Worm (Caenorhabditis elegans) whole organism, L1 larva: ENCODE measurements around the gene F40F8.12.

Source experiments
- C04F5.9 ChIP-seq: sonication (generic microtip); optimal IDR thresholded peaks from 2 replicates; lab custom pipeline; 2016; ENCODE audit warnings: missing genetic modification characterization, missing compliant biosample characterization
- C16A3.4 ChIP-seq: fragments of 150-350 bp; optimal IDR thresholded peaks from 2 replicates; lab custom pipeline; 2014; ENCODE audit warnings: missing biosample characterization, missing genetic modification characterization
- Y116A8C.19 ChIP-seq: sonication (generic microtip); optimal IDR thresholded peaks from 2 replicates; lab custom pipeline; 2016; ENCODE audit warnings: missing compliant biosample characterization, missing genetic modification characterization, borderline replicate concordance
- aha-1 ChIP-seq: fragments of 150-350 bp; optimal IDR thresholded peaks from 2 replicates; lab custom pipeline; 2014; ENCODE audit warnings: missing biosample characterization, missing genetic modification characterization
- alr-1 ChIP-seq: fragments of 200-800 bp; sonication (Bioruptor generic); optimal IDR thresholded peaks from 2 replicates; lab custom pipeline; 2018; ENCODE audit warnings: borderline replicate concordance, mild to moderate bottlenecking, missing genetic modification characterization, missing compliant biosample characterization
- blmp-1 ChIP-seq: fragments of 150-350 bp; optimal IDR thresholded peaks from 2 replicates; lab custom pipeline; 2014; ENCODE audit warnings: missing biosample characterization, missing genetic modification characterization
- ceh-82 ChIP-seq, 3 experiments: fragments of 150-350 bp in 1 of 3; sonication (generic microtip) in 2 of 3; optimal IDR thresholded peaks; 2 replicates each; lab custom pipeline; 2014 to 2017; ENCODE audit warnings: missing biosample characterization in 3 of 3, missing genetic modification characterization in 3 of 3
- ceh-88 ChIP-seq: fragments of 200-800 bp; sonication (Bioruptor generic); IDR thresholded peaks from 2 replicates; pipeline ENCODE4 v1.3.6; 2022; ENCODE audit warnings: missing genetic modification characterization, missing compliant biosample characterization
- ceh-90 ChIP-seq: sonication (generic microtip); optimal IDR thresholded peaks from 2 replicates; lab custom pipeline; 2016; ENCODE audit warnings: missing genetic modification characterization, missing compliant biosample characterization
- ces-1 ChIP-seq: fragments of 150-350 bp; optimal IDR thresholded peaks from 2 replicates; lab custom pipeline; 2014; ENCODE audit warnings: missing biosample characterization, missing genetic modification reagents, missing genetic modification characterization
- efl-1 ChIP-seq, 4 experiments: fragments of 150-350 bp; optimal IDR thresholded peaks in 3 of 4; peaks in 1 of 4; 1 replicate in 1 of 4; 2 replicates in 3 of 4; lab custom pipeline; 2014; ENCODE audit warnings: missing biosample characterization in 2 of 4, missing genetic modification characterization in 2 of 4, missing genetic modification reagents in 2 of 4
- efl-3 ChIP-seq: fragments of 200-800 bp; sonication (Bioruptor generic); optimal IDR thresholded peaks from 2 replicates; lab custom pipeline; 2018; ENCODE audit warnings: mild to moderate bottlenecking, missing genetic modification characterization, missing compliant biosample characterization
- elt-3 ChIP-seq, 6 experiments: fragments of 150-350 bp in 1 of 6; sonication (generic microtip); optimal IDR thresholded peaks; 2 replicates each; lab custom pipeline; 2017 to 2018; ENCODE audit warnings: missing biosample characterization in 6 of 6, missing genetic modification characterization in 6 of 6, inconsistent platforms in 1 of 6
- fkh-4 ChIP-seq: sonication (generic microtip); optimal IDR thresholded peaks from 2 replicates; lab custom pipeline; 2016; ENCODE audit warnings: missing compliant biosample characterization, missing genetic modification characterization, borderline replicate concordance
- grh-1 ChIP-seq: fragments of 200-800 bp; sonication (Bioruptor generic); IDR thresholded peaks from 2 replicates; pipeline ENCODE4 v1.3.6; 2022; ENCODE audit warnings: missing genetic modification reagents, missing genetic modification characterization, missing compliant biosample characterization
- jun-1 ChIP-seq: fragments of 150-350 bp; optimal IDR thresholded peaks from 2 replicates; lab custom pipeline; 2014; ENCODE audit warnings: missing biosample characterization, missing genetic modification reagents, missing genetic modification characterization
- lin-13 ChIP-seq: fragments of 150-350 bp; optimal IDR thresholded peaks from 2 replicates; lab custom pipeline; 2014; ENCODE audit warnings: missing biosample characterization, missing genetic modification reagents, missing genetic modification characterization
- lin-14 ChIP-seq: fragments of 200-800 bp; sonication (Bioruptor generic); optimal IDR thresholded peaks from 2 replicates; lab custom pipeline; 2018; ENCODE audit warnings: mild to moderate bottlenecking, missing genetic modification characterization, moderate library complexity, missing compliant biosample characterization
- lin-35 ChIP-seq, 2 experiments: fragments of 150-350 bp; optimal IDR thresholded peaks; 2 replicates each; lab custom pipeline; 2014; ENCODE audit warnings: missing biosample characterization in 2 of 2, missing genetic modification characterization in 2 of 2, missing genetic modification reagents in 2 of 2
- lsy-2 ChIP-seq, 2 experiments: fragments of 150-350 bp; optimal IDR thresholded peaks; 2 replicates each; lab custom pipeline; 2014; ENCODE audit warnings: missing biosample characterization in 2 of 2, missing genetic modification characterization in 2 of 2
- mdl-1 ChIP-seq, 2 experiments: fragments of 150-350 bp; optimal IDR thresholded peaks; 2 replicates each; lab custom pipeline; 2014 to 2017; ENCODE audit warnings: missing biosample characterization in 2 of 2, missing genetic modification characterization in 2 of 2, inconsistent platforms in 1 of 2
- mep-1 ChIP-seq: fragments of 150-350 bp; optimal IDR thresholded peaks from 2 replicates; lab custom pipeline; 2014; ENCODE audit warnings: missing biosample characterization, missing genetic modification characterization
- nhr-12 ChIP-seq: sonication (generic microtip); optimal IDR thresholded peaks from 2 replicates; lab custom pipeline; 2017; ENCODE audit warnings: missing biosample characterization, missing genetic modification characterization
- nhr-19 ChIP-seq: fragments of 200-800 bp; sonication (Bioruptor generic); conservative IDR thresholded peaks from 2 replicates; pipeline ENCODE4 v1.3.6; 2022; ENCODE audit warnings: missing genetic modification characterization, missing compliant biosample characterization
- nhr-20 ChIP-seq: sonication (generic microtip); optimal IDR thresholded peaks from 2 replicates; lab custom pipeline; 2016; ENCODE audit warnings: mild to moderate bottlenecking, missing genetic modification characterization, missing compliant biosample characterization
- nhr-237 ChIP-seq: fragments of 150-350 bp; optimal IDR thresholded peaks from 2 replicates; lab custom pipeline; 2014; ENCODE audit warnings: missing biosample characterization, missing genetic modification characterization
- nhr-28 ChIP-seq: fragments of 150-350 bp; optimal IDR thresholded peaks from 2 replicates; lab custom pipeline; 2014; ENCODE audit warnings: missing biosample characterization, missing genetic modification characterization
- nhr-71 ChIP-seq: sonication (generic microtip); optimal IDR thresholded peaks from 2 replicates; lab custom pipeline; 2016; ENCODE audit warnings: mild to moderate bottlenecking, missing genetic modification characterization, moderate library complexity, missing compliant biosample characterization
- nhr-76 ChIP-seq: sonication (generic microtip); optimal IDR thresholded peaks from 2 replicates; lab custom pipeline; 2017; ENCODE audit warnings: missing biosample characterization, missing genetic modification characterization
- nhr-77 ChIP-seq: fragments of 150-350 bp; optimal IDR thresholded peaks from 2 replicates; lab custom pipeline; 2014; ENCODE audit warnings: missing biosample characterization, missing genetic modification characterization
- nhr-84 ChIP-seq: sonication (generic microtip); optimal IDR thresholded peaks from 2 replicates; lab custom pipeline; 2017; ENCODE audit warnings: missing biosample characterization, missing genetic modification characterization
- nhr-85 ChIP-seq: sonication (generic microtip); peaks from one replicate; lab custom pipeline; 2016; ENCODE audit warnings: missing genetic modification characterization, inconsistent platforms, missing compliant biosample characterization
- nhr-90 ChIP-seq: sonication (generic microtip); optimal IDR thresholded peaks from 2 replicates; lab custom pipeline; 2016; ENCODE audit warnings: mild to moderate bottlenecking, missing genetic modification characterization, missing compliant biosample characterization; ENCODE audit not compliant: poor library complexity
- pag-3 ChIP-seq: sonication (generic microtip); optimal IDR thresholded peaks from 2 replicates; lab custom pipeline; 2017; ENCODE audit warnings: missing genetic modification characterization, mild to moderate bottlenecking, missing compliant biosample characterization, antibody characterized with exemption, borderline replicate concordance; ENCODE audit not compliant: insufficient read depth
- pqm-1 ChIP-seq: sonication (generic microtip); optimal IDR thresholded peaks from 3 replicates; lab custom pipeline; 2017; ENCODE audit warnings: missing biosample characterization, missing genetic modification characterization
- skn-1 ChIP-seq: fragments of 150-350 bp; optimal IDR thresholded peaks from 2 replicates; lab custom pipeline; 2014; ENCODE audit warnings: missing biosample characterization, missing genetic modification characterization
- snpc-4 ChIP-seq: fragments of 150-350 bp; optimal IDR thresholded peaks from 2 replicates; lab custom pipeline; 2014; ENCODE audit warnings: missing biosample characterization, missing genetic modification characterization
- snu-23 ChIP-seq: sonication (generic microtip); optimal IDR thresholded peaks from 2 replicates; lab custom pipeline; 2016; ENCODE audit warnings: missing genetic modification characterization, missing compliant biosample characterization
- sptf-1 ChIP-seq: fragments of 150-350 bp; optimal IDR thresholded peaks from 2 replicates; lab custom pipeline; 2014; ENCODE audit warnings: missing biosample characterization, missing genetic modification characterization
- swsn-7 ChIP-seq: sonication (generic microtip); optimal IDR thresholded peaks from 2 replicates; lab custom pipeline; 2016; ENCODE audit warnings: missing genetic modification characterization, missing compliant biosample characterization
- tbx-2 ChIP-seq: sonication (generic microtip); optimal IDR thresholded peaks from 2 replicates; lab custom pipeline; 2016; ENCODE audit warnings: missing genetic modification characterization, missing compliant biosample characterization
- unc-62 ChIP-seq: fragments of 150-350 bp; optimal IDR thresholded peaks from 2 replicates; lab custom pipeline; 2014; ENCODE audit warnings: missing biosample characterization, missing genetic modification reagents, missing genetic modification characterization
- unc-98 ChIP-seq: fragments of 200-800 bp; sonication (Bioruptor generic); IDR thresholded peaks from 2 replicates; pipeline ENCODE4 v1.3.6; 2022; ENCODE audit warnings: missing genetic modification characterization, missing compliant biosample characterization
- xbp-1 ChIP-seq: sonication (generic microtip); optimal IDR thresholded peaks from 2 replicates; lab custom pipeline; 2016; ENCODE audit warnings: missing genetic modification characterization, missing compliant biosample characterization
- ztf-4 ChIP-seq: fragments of 150-350 bp; optimal IDR thresholded peaks from 2 replicates; lab custom pipeline; 2014; ENCODE audit warnings: missing biosample characterization, missing genetic modification characterization

Gene F40F8.12

DNA sequence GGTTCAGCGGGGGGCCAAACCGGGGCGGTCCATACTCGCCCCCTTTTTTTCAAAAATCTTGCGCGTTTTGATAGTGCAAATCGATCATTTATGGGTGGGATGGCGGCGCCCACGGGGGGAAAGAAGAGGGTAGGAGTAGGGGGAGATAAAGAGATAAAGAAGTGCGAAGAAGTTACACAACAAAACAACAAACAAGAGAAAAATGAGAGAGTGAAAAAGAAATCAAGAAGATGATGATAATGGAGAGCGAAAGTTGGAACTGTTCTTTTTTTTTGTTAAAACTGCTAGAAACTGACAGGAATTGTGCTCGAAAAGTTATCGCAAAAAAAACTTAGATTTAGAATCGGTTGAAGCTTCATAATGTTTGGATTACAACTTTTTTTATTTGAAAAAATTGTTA is 32.8 kb downstream of the F40F8.12 start, which contains the start of gene ptr-13:
Gene ptr-13 (minus strand): TSS at position 92 of the 400 bp plus-strand sequence.
- TF ChIP-seq elt-3 (tag; optimal IDR thresholded peaks at IDR 0.05; lab: Kevin White, UChicago) (peak in 2 of 6 experiments; percentile 2 to 54), C16A3.4 (no peak), pqm-1 (tag; lab: Kevin White, UChicago) (no peak), blmp-1 (peak; percentile 79), nhr-28 (tag; lab: Kevin White, UChicago) (no peak), jun-1 (tag; lab: Kevin White, UChicago) (no peak)
- TF ChIP-seq, all 84 proteins: peak for 2

DNA sequence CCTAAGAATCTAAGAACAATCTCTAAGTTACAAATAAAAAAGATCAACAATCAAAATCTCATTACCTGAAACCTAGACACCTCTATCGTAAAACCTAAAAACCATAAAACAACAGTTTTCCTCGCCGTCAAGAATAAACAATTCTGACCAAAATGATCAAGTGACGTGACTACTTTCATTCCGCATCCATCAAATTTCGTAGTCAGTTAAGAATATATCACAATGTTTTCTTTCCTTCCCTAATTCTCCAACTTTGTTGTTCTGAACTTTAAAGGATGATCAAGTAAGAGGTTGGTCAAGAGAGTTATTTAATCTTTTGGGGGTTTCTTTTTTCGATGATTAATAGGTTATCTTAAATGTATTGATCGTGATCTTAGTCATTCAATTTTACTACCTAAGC is 33.7 kb downstream of the F40F8.12 start:
- TF ChIP-seq nhr-19 (GFP tag; lab: Robert Waterston, UW) (0 out of 2 replicates have a peak, but pooled peaks have one; percentile 2), nhr-76 (tag; lab: Kevin White, UChicago) (no peak), snu-23 (peak; percentile 6), nhr-20 (tag; lab: Kevin White, UChicago) (peak; percentile 54), nhr-71 (tag; lab: Kevin White, UChicago) (peak; percentile 40), lin-14 (peak; percentile 41), nhr-85 (peak; percentile 75), C04F5.9 (tag; lab: Kevin White, UChicago) (no peak), lin-35 (GFP tag; optimal IDR thresholded peaks at IDR 0.05; lab: Kevin White, UChicago) (peak in 1 of 2 experiments; percentile 20), blmp-1 (peak; percentile 81), ceh-82 (tag; optimal IDR thresholded peaks at IDR 0.05; lab: Kevin White, UChicago) (no peak), efl-1 (optimal IDR thresholded peaks at IDR 0.05; lab: Kevin White, UChicago) (no peak), efl-1 (GFP tag; optimal IDR thresholded peaks at IDR 0.05 in 1 of 2; lab: Kevin White, UChicago) (peak in 1 of 2 experiments; percentile 40), elt-3 (tag; optimal IDR thresholded peaks at IDR 0.05; lab: Kevin White, UChicago) (peak in 2 of 6 experiments; percentile 54 to 90)
- TF ChIP-seq, all 84 proteins: peak for 10

DNA sequence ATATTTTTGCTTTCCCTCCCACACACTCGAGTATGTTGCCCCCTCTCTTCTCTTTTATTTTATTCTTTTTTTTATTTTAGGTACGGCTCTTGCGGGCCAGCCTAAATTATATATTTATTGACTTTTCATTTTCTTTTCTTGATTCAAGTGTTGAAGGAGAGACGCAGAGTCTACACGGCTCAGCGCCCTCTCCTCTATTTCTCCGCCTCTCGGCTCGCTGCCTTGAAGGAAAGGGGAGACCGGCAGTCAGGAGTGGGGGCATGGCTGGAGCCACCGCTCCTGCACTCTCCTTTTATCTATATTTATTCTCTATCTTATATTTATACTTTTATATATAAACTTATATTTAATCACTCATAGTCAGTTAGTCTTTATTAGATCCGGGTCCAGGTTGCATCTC is 36.8 kb downstream of the F40F8.12 start:
- TF ChIP-seq snpc-4 (tag; lab: Kevin White, UChicago) (peak; percentile 51), lsy-2 (tag; optimal IDR thresholded peaks at IDR 0.05; lab: Kevin White, UChicago) (no peak), mep-1 (tag; lab: Kevin White, UChicago) (peak; percentile 27), fkh-4 (no peak), lin-14 (peak; percentile 52), tbx-2 (peak; percentile 10)

DNA sequence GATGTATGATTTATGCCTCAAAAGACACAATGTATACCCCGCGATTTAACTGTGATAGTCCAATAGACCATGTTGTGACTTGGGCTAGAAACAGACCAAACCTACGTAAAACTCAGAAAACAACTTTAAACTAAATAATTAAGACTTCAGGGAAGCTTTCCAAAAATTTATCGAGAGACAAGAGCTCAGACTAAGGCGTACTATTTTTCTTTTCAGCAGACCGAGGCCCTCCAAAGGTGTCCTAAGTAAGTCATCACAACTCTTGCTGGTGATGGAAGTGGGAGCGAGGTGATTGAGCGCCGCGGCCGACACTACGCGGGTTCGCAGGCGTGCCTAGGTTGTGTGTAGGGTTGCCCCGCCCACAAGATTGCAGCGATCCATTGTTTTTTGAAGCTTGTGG is 37.4 kb downstream of the F40F8.12 start:
- TF ChIP-seq nhr-84 (tag; lab: Kevin White, UChicago) (no peak), efl-3 (GFP tag; lab: Kevin White, UChicago) (no peak), unc-62 (GFP tag; lab: Kevin White, UChicago) (no peak), nhr-237 (tag; lab: Kevin White, UChicago) (no peak), nhr-90 (tag; lab: Kevin White, UChicago) (peak; percentile 92), sptf-1 (tag; lab: Kevin White, UChicago) (no peak), snu-23 (peak; percentile 84), efl-1 (optimal IDR thresholded peaks at IDR 0.05; lab: Kevin White, UChicago) (peak; percentile 29 to 68), efl-1 (GFP tag; optimal IDR thresholded peaks at IDR 0.05 in 1 of 2; lab: Kevin White, UChicago) (peak; percentile 10 to 96), nhr-12 (tag; lab: Kevin White, UChicago) (no peak), ztf-4 (tag; lab: Kevin White, UChicago) (no peak), aha-1 (tag; lab: Kevin White, UChicago) (no peak), nhr-28 (tag; lab: Kevin White, UChicago) (no peak), pag-3 (tag; lab: Kevin White, UChicago) (no peak), swsn-7 (tag; lab: Kevin White, UChicago) (peak; percentile 85), nhr-20 (tag; lab: Kevin White, UChicago) (peak; percentile 82), Y116A8C.19 (tag; lab: Kevin White, UChicago) (no peak), lin-14 (peak; percentile 70), xbp-1 (peak; percentile 72), skn-1 (peak; percentile 16), mdl-1 (tag; optimal IDR thresholded peaks at IDR 0.05; lab: Kevin White, UChicago) (peak in 1 of 2 experiments; percentile 8), tbx-2 (peak; percentile 60), nhr-71 (tag; lab: Kevin White, UChicago) (peak; percentile 91), grh-1 (peak; percentile 77), nhr-77 (tag; lab: Kevin White, UChicago) (peak; percentile 59), ceh-88 (peak; percentile 42), alr-1 (tag; lab: Kevin White, UChicago) (no peak), lin-13 (GFP tag; lab: Kevin White, UChicago) (no peak), ceh-90 (no peak), ces-1 (GFP tag; lab: Kevin White, UChicago) (no peak), nhr-76 (tag; lab: Kevin White, UChicago) (no peak), unc-98 (GFP tag; lab: Robert Waterston, UW) (peak; percentile 47; the same call in 1 of the 2 replicates), mep-1 (tag; lab: Kevin White, UChicago) (peak; percentile 18)
